Fruit fly (Drosophila melanogaster) whole organism, wandering third instar larva: ENCODE data around the gene Nnf1b.

Experiments
- Abd-B ChIP-seq: fragments of >200 bp; optimal IDR thresholded peaks from 2 replicates; lab custom pipeline; 2017; ENCODE audit warnings: missing biosample characterization, missing genetic modification characterization
- CG32264 ChIP-seq: fragments of 200-800 bp; sonication (Bioruptor generic); optimal IDR thresholded peaks from 2 replicates; lab custom pipeline; 2016; ENCODE audit warnings: missing biosample characterization, missing genetic modification characterization
- CG9705 ChIP-seq: fragments of 200-800 bp; sonication (Bioruptor generic); optimal IDR thresholded peaks from 2 replicates; lab custom pipeline; 2018; ENCODE audit warnings: missing biosample characterization, mild to moderate bottlenecking, missing genetic modification characterization
- CrebA ChIP-seq: fragments of 200-800 bp; sonication (Bioruptor generic); optimal IDR thresholded peaks from 2 replicates; lab custom pipeline; 2016; ENCODE audit warnings: missing biosample characterization, mild to moderate bottlenecking, missing genetic modification characterization, borderline replicate concordance
- Dfd ChIP-seq: fragments of >200 bp; optimal IDR thresholded peaks from 2 replicates; lab custom pipeline; 2017; ENCODE audit warnings: missing biosample characterization, missing genetic modification characterization
- Dif ChIP-seq: fragments of 200-275, 200-300 bp; sonication (Bioruptor generic); optimal IDR thresholded peaks from 2 replicates; lab custom pipeline; 2018; ENCODE audit warnings: missing biosample characterization, missing genetic modification characterization; ENCODE audit not compliant: partially characterized antibody
- GATAd ChIP-seq: sonication (Bioruptor generic); optimal IDR thresholded peaks from 2 replicates; lab custom pipeline; 2016; ENCODE audit warnings: missing biosample characterization, missing genetic modification characterization
- HLH106 ChIP-seq: fragments of 200-800 bp; optimal IDR thresholded peaks from 3 replicates; lab custom pipeline; 2019; ENCODE audit warnings: missing biosample characterization, mild to moderate bottlenecking, missing genetic modification characterization, moderate library complexity
- Hnf4 ChIP-seq: fragments of 200-800 bp; sonication (Bioruptor generic); optimal IDR thresholded peaks from 2 replicates; lab custom pipeline; 2016; ENCODE audit warnings: missing biosample characterization, mild to moderate bottlenecking, missing genetic modification characterization
- Hr78 ChIP-seq: fragments of >200 bp; optimal IDR thresholded peaks from 2 replicates; lab custom pipeline; 2017; ENCODE audit warnings: missing biosample characterization, missing genetic modification characterization
- Hr83 ChIP-seq: fragments of 200-300 bp; sonication (Bioruptor generic); optimal IDR thresholded peaks from 2 replicates; lab custom pipeline; 2016; ENCODE audit warnings: missing biosample characterization, mild to moderate bottlenecking, missing genetic modification characterization, moderate library complexity; ENCODE audit not compliant: poor library complexity, severe bottlenecking
- Jra ChIP-seq: sonication (Bioruptor generic); optimal IDR thresholded peaks from 2 replicates; lab custom pipeline; 2016; ENCODE audit warnings: missing biosample characterization, missing genetic modification characterization
- Mio ChIP-seq: sonication (Bioruptor generic); optimal IDR thresholded peaks from 2 replicates; lab custom pipeline; 2016; ENCODE audit warnings: missing biosample characterization, missing genetic modification characterization
- Myc ChIP-seq: fragments of >200 bp; optimal IDR thresholded peaks from 2 replicates; lab custom pipeline; 2017
- N ChIP-seq: fragments of >200 bp; optimal IDR thresholded peaks from 2 replicates; lab custom pipeline; 2018; ENCODE audit warnings: missing biosample characterization, missing external identifiers, missing genetic modification characterization
- OdsH ChIP-seq: fragments of 200-800 bp; sonication (Bioruptor generic); optimal IDR thresholded peaks from 2 replicates; lab custom pipeline; 2016; ENCODE audit warnings: missing biosample characterization, mild to moderate bottlenecking, missing genetic modification characterization
- Rel ChIP-seq, 2 experiments: fragments of 200-800 bp; sonication (Bioruptor generic) in 1 of 2; optimal IDR thresholded peaks; 2 replicates in 1 of 2; 3 replicates in 1 of 2; lab custom pipeline; 2016 to 2019; ENCODE audit warnings: mild to moderate bottlenecking in 2 of 2, missing biosample characterization in 2 of 2, missing genetic modification characterization in 2 of 2, moderate library complexity in 1 of 2
- Sp1 ChIP-seq: fragments of 200-800 bp; sonication (Bioruptor generic); optimal IDR thresholded peaks from 3 replicates; lab custom pipeline; 2019; ENCODE audit warnings: missing biosample characterization, mild to moderate bottlenecking, missing genetic modification characterization, moderate library complexity
- Vsx2 ChIP-seq: fragments of 200-300, 225-300 bp; sonication (Bioruptor generic); optimal IDR thresholded peaks from 2 replicates; lab custom pipeline; 2018; ENCODE audit warnings: missing biosample characterization, missing genetic modification characterization; ENCODE audit not compliant: partially characterized antibody
- br ChIP-seq: fragments of 200-800 bp; sonication (Bioruptor generic); optimal IDR thresholded peaks from 2 replicates; lab custom pipeline; 2016; ENCODE audit warnings: missing biosample characterization, missing genetic modification characterization
- brk ChIP-seq: fragments of 200-800 bp; sonication (Bioruptor generic); optimal IDR thresholded peaks from 2 replicates; lab custom pipeline; 2016; ENCODE audit warnings: missing biosample characterization, mild to moderate bottlenecking, missing genetic modification characterization
- dl ChIP-seq, 2 experiments: fragments of 175-275, 200-275 bp in 1 of 2; fragments of 200-275 bp in 1 of 2; sonication (Bioruptor generic); optimal IDR thresholded peaks; lab custom pipeline; 2018; ENCODE audit warnings: mild to moderate bottlenecking in 2 of 2, missing biosample characterization in 2 of 2, missing genetic modification characterization in 2 of 2, moderate library complexity in 2 of 2; ENCODE audit not compliant: partially characterized antibody in 2 of 2, insufficient read depth in 1 of 2
- dmrt93B ChIP-seq: fragments of 200-800 bp; sonication (Bioruptor generic); optimal IDR thresholded peaks from 2 replicates; lab custom pipeline; 2018; ENCODE audit warnings: missing biosample characterization, mild to moderate bottlenecking, missing genetic modification characterization
- dsf ChIP-seq: sonication (Bioruptor generic); optimal IDR thresholded peaks from 2 replicates; lab custom pipeline; 2016; ENCODE audit warnings: missing biosample characterization, missing genetic modification characterization, borderline replicate concordance
- ey ChIP-seq: fragments of 200-800 bp; sonication (Bioruptor generic); optimal IDR thresholded peaks from 2 replicates; lab custom pipeline; 2016; ENCODE audit warnings: missing biosample characterization, missing genetic modification characterization
- foxo ChIP-seq, 2 experiments: fragments of 200-800 bp; sonication (Bioruptor generic); optimal IDR thresholded peaks; 2 replicates in 1 of 2; 3 replicates in 1 of 2; lab custom pipeline; 2016 to 2017; ENCODE audit warnings: missing biosample characterization in 2 of 2, missing genetic modification characterization in 2 of 2
- fru ChIP-seq: fragments of 200-800 bp; sonication (Bioruptor generic); optimal IDR thresholded peaks from 3 replicates; lab custom pipeline; 2016; ENCODE audit warnings: missing biosample characterization, mild to moderate bottlenecking, missing genetic modification characterization
- h ChIP-seq: fragments of 200-800 bp; sonication (Bioruptor generic); optimal IDR thresholded peaks from 3 replicates; lab custom pipeline; 2016; ENCODE audit warnings: missing biosample characterization, mild to moderate bottlenecking, missing genetic modification characterization
- jim ChIP-seq: fragments of 175-275, 200-325 bp; sonication (Bioruptor generic); optimal IDR thresholded peaks from 2 replicates; lab custom pipeline; 2016; ENCODE audit warnings: missing biosample characterization, mild to moderate bottlenecking, missing genetic modification characterization
- lola ChIP-seq: fragments of >200 bp; optimal IDR thresholded peaks from 2 replicates; lab custom pipeline; 2017; ENCODE audit warnings: missing biosample characterization, missing genetic modification characterization
- pan ChIP-seq: fragments of >200 bp; optimal IDR thresholded peaks from 2 replicates; lab custom pipeline; 2017
- psq ChIP-seq: fragments of 200-800 bp; sonication (Bioruptor generic); optimal IDR thresholded peaks from 3 replicates; lab custom pipeline; 2017; ENCODE audit warnings: missing biosample characterization, mild to moderate bottlenecking, missing genetic modification characterization, moderate library complexity
- rgr ChIP-seq: fragments of 200-800 bp; sonication (Bioruptor generic); optimal IDR thresholded peaks from 3 replicates; lab custom pipeline; 2016; ENCODE audit warnings: missing biosample characterization, mild to moderate bottlenecking, missing genetic modification characterization
- sage ChIP-seq: fragments of 200-800 bp; sonication (Bioruptor generic); optimal IDR thresholded peaks from 2 replicates; lab custom pipeline; 2016; ENCODE audit warnings: missing biosample characterization, mild to moderate bottlenecking, missing genetic modification characterization
- sv ChIP-seq: fragments of 200-800 bp; sonication (Bioruptor generic); optimal IDR thresholded peaks from 3 replicates; lab custom pipeline; 2016; ENCODE audit warnings: missing biosample characterization, missing genetic modification characterization
- tai ChIP-seq: sonication (Bioruptor generic); optimal IDR thresholded peaks from 2 replicates; lab custom pipeline; 2016; ENCODE audit warnings: missing biosample characterization, missing genetic modification characterization
- usp ChIP-seq: fragments of >200 bp; optimal IDR thresholded peaks from 2 replicates; lab custom pipeline; 2017; ENCODE audit warnings: missing biosample characterization, missing genetic modification characterization
- woc ChIP-seq: sonication (Bioruptor generic); optimal IDR thresholded peaks from 2 replicates; lab custom pipeline; 2016; ENCODE audit warnings: missing biosample characterization, mild to moderate bottlenecking, missing genetic modification characterization

The Nnf1b gene

DNA sequence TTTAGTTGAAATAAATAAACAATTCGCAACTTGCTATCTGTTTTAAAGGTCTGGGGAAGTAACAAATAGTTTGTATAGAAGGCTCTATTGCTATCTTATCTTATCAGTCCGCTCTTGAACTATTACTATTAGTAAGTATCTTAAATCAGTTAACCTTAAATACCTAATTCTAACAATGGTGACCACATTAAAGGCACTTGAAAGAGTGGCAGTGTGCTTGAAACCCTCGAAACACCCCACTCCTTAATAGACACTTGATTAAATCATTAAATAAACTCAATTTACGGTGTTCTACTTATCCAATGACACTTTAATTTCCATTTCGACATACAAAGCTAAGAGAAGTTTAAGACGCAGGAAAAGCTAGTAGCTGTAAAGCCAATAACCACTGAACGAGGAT, 28.4 kb downstream of the Nnf1b start:
- TF ChIP-seq psq (no peak), rgr (GFP tag; lab: Kevin White, UChicago) (no peak), h (GFP tag; lab: Kevin White, UChicago) (no peak), Rel (GFP tag; optimal IDR thresholded peaks at IDR 0.05; lab: Kevin White, UChicago) (no peak), Rel (tag; optimal IDR thresholded peaks at IDR 0.05; lab: Kevin White, UChicago) (no peak), Dif (GFP tag; lab: Kevin White, UChicago) (no peak), sv (GFP tag; lab: Kevin White, UChicago) (no peak), sage (GFP tag; lab: Kevin White, UChicago) (no peak)

DNA sequence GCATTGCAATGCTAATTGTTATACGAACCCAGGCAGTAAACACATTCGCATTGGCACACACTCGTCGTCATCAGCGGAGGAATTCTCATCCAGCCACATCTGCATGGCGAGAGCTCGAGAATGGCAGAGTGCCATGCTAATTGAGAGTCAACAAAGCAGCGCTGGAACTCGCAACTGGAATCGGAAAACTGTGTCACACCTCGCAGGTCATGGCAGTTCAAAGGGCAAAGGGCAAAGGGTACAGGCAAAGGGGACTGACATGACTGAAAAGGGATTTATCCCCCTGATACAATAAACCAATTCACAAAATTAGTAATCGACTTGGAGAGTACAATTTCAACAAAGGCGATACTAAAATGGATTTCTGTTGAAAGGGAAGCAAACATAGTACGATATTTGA, 29.6 kb downstream of the Nnf1b start:
- TF ChIP-seq Jra (GFP tag; lab: Kevin White, UChicago) = no peak
- TF ChIP-seq brk = no peak
- no peak for TF ChIP-seq foxo (GFP tag; optimal IDR thresholded peaks at IDR 0.05; lab: Kevin White, UChicago)
- TF ChIP-seq psq = no peak
- TF ChIP-seq Rel (GFP tag; optimal IDR thresholded peaks at IDR 0.05; lab: Kevin White, UChicago) = no peak
- TF ChIP-seq Rel (tag; optimal IDR thresholded peaks at IDR 0.05; lab: Kevin White, UChicago) = no peak
- no peak for TF ChIP-seq Vsx2
- no peak for TF ChIP-seq Abd-B (GFP tag; lab: Kevin White, UChicago)
- TF ChIP-seq rgr (GFP tag; lab: Kevin White, UChicago) = no peak
- TF ChIP-seq dmrt93B (GFP tag; lab: Kevin White, UChicago) = no peak
- TF ChIP-seq sv (GFP tag; lab: Kevin White, UChicago) = no peak
- no peak for TF ChIP-seq N
- TF ChIP-seq, all 38 proteins: peak for 0

DNA sequence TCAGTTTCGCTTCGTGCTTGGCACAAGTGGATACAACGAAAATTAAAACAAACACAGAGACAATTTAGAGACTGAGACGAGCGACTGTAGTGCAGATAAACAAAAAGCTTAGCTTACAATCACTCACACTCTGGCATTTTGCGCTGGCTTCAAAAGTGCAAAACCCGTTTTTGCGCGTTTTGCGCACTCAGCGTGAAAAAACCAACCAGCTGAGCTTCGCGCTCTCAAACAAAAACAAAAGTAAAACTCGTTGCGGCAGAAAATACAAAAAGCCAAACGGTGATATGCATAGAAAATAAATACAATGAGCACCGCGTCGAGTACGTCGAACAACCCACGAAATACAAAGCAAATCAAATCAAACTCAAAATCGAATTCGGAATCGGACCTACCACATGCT, 30.3 kb downstream of the Nnf1b start:
- TF ChIP-seq Myc = no peak
- TF ChIP-seq Rel (GFP tag; optimal IDR thresholded peaks at IDR 0.05; lab: Kevin White, UChicago) = no peak
- no peak for TF ChIP-seq Rel (tag; optimal IDR thresholded peaks at IDR 0.05; lab: Kevin White, UChicago)
- TF ChIP-seq ey = no peak
- no peak for TF ChIP-seq OdsH (GFP tag; lab: Kevin White, UChicago)
- TF ChIP-seq h (GFP tag; lab: Kevin White, UChicago) = no peak
- TF ChIP-seq Jra (GFP tag; lab: Kevin White, UChicago) = no peak
- TF ChIP-seq Hr83 (GFP tag; lab: Kevin White, UChicago) = no peak
- no peak for TF ChIP-seq CG9705 (GFP tag; lab: Kevin White, UChicago)
- no peak for TF ChIP-seq Hnf4 (GFP tag; lab: Kevin White, UChicago)

DNA sequence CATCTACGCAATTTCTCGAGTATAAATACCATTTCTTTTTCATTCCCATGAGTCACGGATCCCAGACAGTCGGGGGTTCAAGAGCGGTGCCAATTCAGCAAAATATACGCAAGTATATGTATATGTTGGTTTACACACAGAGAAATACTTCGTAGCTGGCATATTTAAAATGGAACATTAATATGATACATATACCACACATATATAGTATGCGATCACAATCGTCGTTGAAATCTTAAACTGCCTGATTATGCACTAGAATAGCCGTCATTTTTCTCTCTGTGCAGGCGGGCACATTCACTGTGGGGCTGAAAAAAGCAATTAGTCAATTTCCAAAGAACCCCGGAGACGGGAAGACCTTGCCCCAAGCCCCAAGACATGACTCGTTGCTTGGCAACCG, 31.3 kb downstream of the Nnf1b start:
- TF ChIP-seq foxo (GFP tag; optimal IDR thresholded peaks at IDR 0.05; lab: Kevin White, UChicago) = peak; percentile 57 to 96
- peak; percentile 86 for TF ChIP-seq woc (GFP tag; lab: Kevin White, UChicago)
- no peak for TF ChIP-seq dl (GFP tag; optimal IDR thresholded peaks at IDR 0.05; lab: Kevin White, UChicago; ENCODE audit: insufficient read depth in 1 of 2, partially characterized antibody in 2 of 2)
- no peak for TF ChIP-seq lola (GFP tag; lab: Kevin White, UChicago)
- TF ChIP-seq pan = no peak
- no peak for TF ChIP-seq Myc
- peak; percentile 95 for TF ChIP-seq Jra (GFP tag; lab: Kevin White, UChicago)
- TF ChIP-seq rgr (GFP tag; lab: Kevin White, UChicago) = peak; percentile 96
- TF ChIP-seq HLH106 (tag; lab: Kevin White, UChicago) = peak; percentile 97
- TF ChIP-seq Sp1 (GFP tag; lab: Kevin White, UChicago) = peak; percentile 93
- TF ChIP-seq Vsx2 = no peak
- TF ChIP-seq ey = peak; percentile 93
- peak; percentile 97 for TF ChIP-seq h (GFP tag; lab: Kevin White, UChicago)
- peak; percentile 94 for TF ChIP-seq CG9705 (GFP tag; lab: Kevin White, UChicago)
- TF ChIP-seq usp (GFP tag; lab: Kevin White, UChicago) = no peak
- peak; percentile 85 for TF ChIP-seq GATAd
- TF ChIP-seq dmrt93B (GFP tag; lab: Kevin White, UChicago) = peak; percentile 91
- TF ChIP-seq jim (GFP tag; lab: Kevin White, UChicago) = no peak
- no peak for TF ChIP-seq N
- TF ChIP-seq Dfd = no peak
- TF ChIP-seq fru (GFP tag; lab: Kevin White, UChicago) = peak; percentile 95
- peak; percentile 86 for TF ChIP-seq brk
- no peak for TF ChIP-seq Hr78 (GFP tag; lab: Kevin White, UChicago)
- TF ChIP-seq Rel (GFP tag; optimal IDR thresholded peaks at IDR 0.05; lab: Kevin White, UChicago) = peak; percentile 87
- peak; percentile 86 for TF ChIP-seq Rel (tag; optimal IDR thresholded peaks at IDR 0.05; lab: Kevin White, UChicago)
- peak; percentile 76 for TF ChIP-seq Hr83 (GFP tag; lab: Kevin White, UChicago)
- no peak for TF ChIP-seq Dif (GFP tag; lab: Kevin White, UChicago)
- peak; percentile 95 for TF ChIP-seq tai (GFP tag; lab: Kevin White, UChicago)
- TF ChIP-seq OdsH (GFP tag; lab: Kevin White, UChicago) = peak; percentile 96
- TF ChIP-seq Mio (GFP tag; lab: Kevin White, UChicago) = peak; percentile 87
- no peak for TF ChIP-seq Abd-B (GFP tag; lab: Kevin White, UChicago)
- peak; percentile 97 for TF ChIP-seq Hnf4 (GFP tag; lab: Kevin White, UChicago)
- peak; percentile 91 for TF ChIP-seq psq
- peak; percentile 87 for TF ChIP-seq CG32264
- TF ChIP-seq dsf (GFP tag; lab: Kevin White, UChicago) = peak; percentile 80
- peak; percentile 97 for TF ChIP-seq br
- peak; percentile 91 for TF ChIP-seq sage (GFP tag; lab: Kevin White, UChicago)
- no peak for TF ChIP-seq CrebA (GFP tag; lab: Kevin White, UChicago)
- TF ChIP-seq sv (GFP tag; lab: Kevin White, UChicago) = peak; percentile 64
- TF ChIP-seq, all 38 proteins: peak for 25
